Worm (Caenorhabditis elegans) whole organism, L4 larva: ENCODE results near the gene srj-42.

ENCODE experiments used
- D1046.2 ChIP-seq: fragments of 200-800 bp; sonication (Bioruptor generic); IDR thresholded peaks from 2 replicates; pipeline ENCODE4 v1.3.6; 2022; ENCODE audit warnings: missing genetic modification characterization, missing compliant biosample characterization
- F10B5.3 ChIP-seq: sonication (generic microtip); optimal IDR thresholded peaks from 2 replicates; lab custom pipeline; 2016; ENCODE audit warnings: mild to moderate bottlenecking, missing genetic modification characterization, missing compliant biosample characterization
- F26F4.8 ChIP-seq: fragments of 200-800 bp; sonication (Bioruptor generic); conservative IDR thresholded peaks from 2 replicates; pipeline ENCODE4 v1.3.6; 2022; ENCODE audit warnings: missing genetic modification characterization, missing compliant biosample characterization
- F44E2.7 ChIP-seq: fragments of 200-800 bp; sonication (Bioruptor generic); IDR thresholded peaks from 2 replicates; pipeline ENCODE4 v2.1.2; 2022; ENCODE audit warnings: missing genetic modification characterization, missing compliant biosample characterization
- T20F7.1 ChIP-seq: fragments of 200-800 bp; sonication (Bioruptor generic); optimal IDR thresholded peaks from 2 replicates; lab custom pipeline; 2018; ENCODE audit warnings: mild to moderate bottlenecking, missing genetic modification characterization, missing compliant biosample characterization
- Y48G9A.11 ChIP-seq: fragments of 200-800 bp; sonication (Bioruptor generic); IDR thresholded peaks from 2 replicates; pipeline ENCODE4 v1.3.6; 2022; ENCODE audit warnings: missing genetic modification reagents, missing genetic modification characterization, missing compliant biosample characterization
- Y75B8A.6 ChIP-seq: fragments of 200-800 bp; sonication (Bioruptor generic); IDR thresholded peaks from 2 replicates; pipeline ENCODE4 v1.3.6; 2022; ENCODE audit warnings: missing genetic modification reagents, missing genetic modification characterization, missing compliant biosample characterization
- aha-1 ChIP-seq: fragments of 150-350 bp; peaks from one replicate; lab custom pipeline; 2014; ENCODE audit warnings: missing biosample characterization, missing genetic modification characterization
- ceh-20 ChIP-seq: fragments of 200-800 bp; sonication (Bioruptor generic); IDR thresholded peaks from 2 replicates; pipeline ENCODE4 v1.3.6; 2022; ENCODE audit warnings: missing genetic modification reagents, missing genetic modification characterization, missing compliant biosample characterization
- ceh-32 ChIP-seq: sonication (generic microtip); optimal IDR thresholded peaks from 2 replicates; lab custom pipeline; 2016; ENCODE audit warnings: mild to moderate bottlenecking, missing genetic modification characterization, missing compliant biosample characterization; ENCODE audit not compliant: poor library complexity
- ceh-82 ChIP-seq: sonication (generic microtip); optimal IDR thresholded peaks from 2 replicates; lab custom pipeline; 2017; ENCODE audit warnings: missing biosample characterization, missing genetic modification characterization
- cey-2 ChIP-seq: sonication (generic microtip); optimal IDR thresholded peaks from 3 replicates; lab custom pipeline; 2017; ENCODE audit warnings: missing genetic modification characterization, mild to moderate bottlenecking, missing compliant biosample characterization, antibody characterized with exemption, borderline replicate concordance; ENCODE audit not compliant: insufficient read depth
- daf-16 ChIP-seq, 3 experiments: sonication (generic microtip); optimal IDR thresholded peaks; 2 replicates each; lab custom pipeline; 2016 to 2017; ENCODE audit warnings: missing genetic modification characterization in 3 of 3, missing genetic modification reagents in 3 of 3, mild to moderate bottlenecking in 2 of 3, missing compliant biosample characterization in 2 of 3, missing biosample characterization in 1 of 3, moderate library complexity in 1 of 3
- daf-19 ChIP-seq: fragments of 200-800 bp; sonication (Bioruptor generic); conservative IDR thresholded peaks from 2 replicates; pipeline ENCODE4 v1.3.6; 2022; ENCODE audit warnings: missing genetic modification characterization, missing compliant biosample characterization
- dpl-1 ChIP-seq: fragments of 150-350 bp; optimal IDR thresholded peaks from 2 replicates; lab custom pipeline; 2014; ENCODE audit warnings: missing biosample characterization, missing genetic modification reagents, missing genetic modification characterization
- hmg-1.1 ChIP-seq: fragments of 200-800 bp; sonication (Bioruptor generic); IDR thresholded peaks from 2 replicates; pipeline ENCODE4 v1.3.6; 2022; ENCODE audit warnings: missing genetic modification reagents, missing genetic modification characterization, missing compliant biosample characterization
- lim-7 ChIP-seq: fragments of 200-800 bp; sonication (Bioruptor generic); IDR thresholded peaks from 2 replicates; pipeline ENCODE4 v1.3.6; 2022; ENCODE audit warnings: missing genetic modification characterization, missing compliant biosample characterization
- lin-1 ChIP-seq: fragments of 200-800 bp; sonication (Bioruptor generic); IDR thresholded peaks from 2 replicates; pipeline ENCODE4 v1.3.6; 2022; ENCODE audit warnings: missing genetic modification reagents, missing genetic modification characterization, missing compliant biosample characterization
- lin-13 ChIP-seq: fragments of 150-350 bp; optimal IDR thresholded peaks from 2 replicates; lab custom pipeline; 2014; ENCODE audit warnings: missing biosample characterization, missing genetic modification reagents, missing genetic modification characterization
- lin-39 ChIP-seq: fragments of 150-350 bp; optimal IDR thresholded peaks from 2 replicates; lab custom pipeline; 2014; ENCODE audit warnings: missing biosample characterization, missing genetic modification reagents, missing genetic modification characterization
- lir-3 ChIP-seq: sonication (generic microtip); optimal IDR thresholded peaks from 2 replicates; lab custom pipeline; 2016; ENCODE audit warnings: mild to moderate bottlenecking, missing genetic modification characterization, missing compliant biosample characterization
- madf-5 ChIP-seq, 2 experiments: fragments of 200-800 bp; sonication (Bioruptor generic); IDR thresholded peaks; 2 replicates each; pipeline ENCODE4 v1.3.6; 2022; ENCODE audit warnings: missing compliant biosample characterization in 2 of 2, missing genetic modification characterization in 2 of 2
- madf-9 ChIP-seq: fragments of 200-800 bp; sonication (Bioruptor generic); conservative IDR thresholded peaks from 2 replicates; pipeline ENCODE4 v1.3.6; 2022; ENCODE audit warnings: missing genetic modification reagents, missing genetic modification characterization, missing compliant biosample characterization
- mdt-29 ChIP-seq: fragments of 200-800 bp; sonication (Bioruptor generic); IDR thresholded peaks from 2 replicates; pipeline ENCODE4 v1.3.6; 2022; ENCODE audit warnings: missing genetic modification reagents, missing genetic modification characterization, missing compliant biosample characterization
- mep-1 ChIP-seq: fragments of 150-350 bp; sonication (generic microtip); optimal IDR thresholded peaks from 3 replicates; lab custom pipeline; 2014; ENCODE audit warnings: missing biosample characterization, missing genetic modification characterization
- mxl-3 ChIP-seq: fragments of 200-800 bp; sonication (Bioruptor generic); optimal IDR thresholded peaks from 2 replicates; lab custom pipeline; 2018; ENCODE audit warnings: mild to moderate bottlenecking, missing genetic modification characterization, missing compliant biosample characterization
- nhr-42 ChIP-seq: fragments of 200-800 bp; sonication (Bioruptor generic); IDR thresholded peaks from 2 replicates; pipeline ENCODE4 v1.3.6; 2022; ENCODE audit warnings: missing genetic modification characterization, missing compliant biosample characterization
- nhr-48 ChIP-seq: sonication (generic microtip); optimal IDR thresholded peaks from 2 replicates; lab custom pipeline; 2016; ENCODE audit warnings: mild to moderate bottlenecking, missing genetic modification characterization, missing compliant biosample characterization
- nhr-6 ChIP-seq: fragments of 150-350 bp; optimal IDR thresholded peaks from 2 replicates; lab custom pipeline; 2014; ENCODE audit warnings: missing biosample characterization, missing genetic modification characterization
- nhr-76 ChIP-seq: fragments of 150-350 bp; optimal IDR thresholded peaks from 2 replicates; lab custom pipeline; 2014; ENCODE audit warnings: missing biosample characterization, missing genetic modification characterization
- pha-4 ChIP-seq, 2 experiments: fragments of 150-350 bp in 1 of 2; fragments of 200-800 bp in 1 of 2; sonication (Bioruptor generic) in 1 of 2; IDR thresholded peaks in 1 of 2; optimal IDR thresholded peaks in 1 of 2; 2 replicates each; pipeline versions ENCODE4 v1.3.6 to Lab custom; 2014 to 2022; ENCODE audit warnings: missing genetic modification characterization in 2 of 2, missing genetic modification reagents in 2 of 2, missing biosample characterization in 1 of 2, missing compliant biosample characterization in 1 of 2
- set-16 ChIP-seq: fragments of 200-800 bp; sonication (Bioruptor generic); IDR thresholded peaks from 2 replicates; pipeline ENCODE4 v1.3.6; 2022; ENCODE audit warnings: missing genetic modification reagents, missing genetic modification characterization, missing compliant biosample characterization
- snpc-1.2 ChIP-seq: fragments of 200-800 bp; sonication (Bioruptor generic); IDR thresholded peaks from 2 replicates; pipeline ENCODE4 v1.3.6; 2022; ENCODE audit warnings: missing genetic modification reagents, missing genetic modification characterization, missing compliant biosample characterization
- tag-97 ChIP-seq: fragments of 200-800 bp; sonication (Bioruptor generic); IDR thresholded peaks from 2 replicates; pipeline ENCODE4 v1.3.6; 2022; ENCODE audit warnings: missing genetic modification characterization, missing compliant biosample characterization
- unc-130 ChIP-seq: sonication (generic microtip); optimal IDR thresholded peaks from 2 replicates; lab custom pipeline; 2016; ENCODE audit warnings: missing genetic modification reagents, missing genetic modification characterization, missing compliant biosample characterization
- unc-62 ChIP-seq, 3 experiments: fragments of 150-350 bp in 1 of 3; sonication (generic microtip); optimal IDR thresholded peaks in 2 of 3; peaks in 1 of 3; 1 replicate in 1 of 3; 2 replicates in 2 of 3; lab custom pipeline; 2014 to 2017; ENCODE audit warnings: missing biosample characterization in 3 of 3, missing genetic modification characterization in 3 of 3, missing genetic modification reagents in 3 of 3, missing genotype in 1 of 3
- vab-7 ChIP-seq: fragments of 200-800 bp; sonication (Bioruptor generic); IDR thresholded peaks from 2 replicates; pipeline ENCODE4 v1.3.6; 2022; ENCODE audit warnings: missing genetic modification reagents, missing genetic modification characterization, missing compliant biosample characterization
- ztf-7 ChIP-seq: fragments of 150-350 bp; optimal IDR thresholded peaks from 2 replicates; lab custom pipeline; 2014; ENCODE audit warnings: missing biosample characterization, missing genetic modification characterization

srj-42 gene

ce11 chrIV:15252157-15252556 is at the start of gene srj-42:
Gene srj-42 (minus strand): TSS chrIV:15252257.
- TF ChIP-seq ceh-82 (no peak), dpl-1 (GFP tag; lab: Kevin White, UChicago) (no peak), F10B5.3 (tag; lab: Kevin White, UChicago) (no peak), lin-39 (tag; lab: Kevin White, UChicago) (no peak), ztf-7 (tag; lab: Kevin White, UChicago) (no peak), D1046.2 (no peak), madf-9 (no peak), Y48G9A.11 (GFP tag; lab: Robert Waterston, UW) (no peak), mxl-3 (GFP tag; lab: Kevin White, UChicago) (no peak), tag-97 (GFP tag; lab: Robert Waterston, UW) (no peak), mep-1 (tag; lab: Kevin White, UChicago) (no peak), ceh-20 (GFP tag; lab: Robert Waterston, UW) (no peak), lin-1 (GFP tag; lab: Robert Waterston, UW) (no peak), F26F4.8 (GFP tag; lab: Robert Waterston, UW) (no peak), daf-16 (GFP tag; optimal IDR thresholded peaks at IDR 0.05; lab: Kevin White, UChicago) (no peak), daf-16 (tag; optimal IDR thresholded peaks at IDR 0.05; lab: Kevin White, UChicago) (no peak), nhr-6 (tag; lab: Kevin White, UChicago) (no peak), hmg-1.1 (GFP tag; lab: Robert Waterston, UW) (no peak), ceh-32 (tag; lab: Kevin White, UChicago) (no peak)
- TF ChIP-seq, all 104 proteins: peak for 0

ce11 chrIV:15300041-15300440 is 48.0 kb upstream of the srj-42 start:
- TF ChIP-seq nhr-76 (tag; lab: Kevin White, UChicago) = no peak
- TF ChIP-seq unc-62 (GFP tag; optimal IDR thresholded peaks at IDR 0.05 in 1 of 2; lab: Kevin White, UChicago) = peak in 1 of 2 experiments; percentile 72
- TF ChIP-seq unc-62 (tag; optimal IDR thresholded peaks at IDR 0.05; lab: Kevin White, UChicago) = no peak
- TF ChIP-seq cey-2 (tag; lab: Kevin White, UChicago) = no peak
- TF ChIP-seq daf-16 (GFP tag; optimal IDR thresholded peaks at IDR 0.05; lab: Kevin White, UChicago) = no peak
- TF ChIP-seq daf-16 (tag; optimal IDR thresholded peaks at IDR 0.05; lab: Kevin White, UChicago) = no peak

- TF ChIP-seq snpc-1.2 (GFP tag; lab: Robert Waterston, UW) = 0 out of 2 replicates have a peak, but pooled peaks have one; percentile 53
- no peak for TF ChIP-seq lin-13 (GFP tag; lab: Kevin White, UChicago)
- TF ChIP-seq vab-7 = no peak
Observed at ce11 chrIV:15294040-15294439, 42.0 kb upstream of the srj-42 start, which contains the start of gene Y73F8A.10. Gene Y73F8A.10 (plus strand): TSS chrIV:15294340.

- TF ChIP-seq aha-1 (tag; lab: Kevin White, UChicago) = peak; percentile 33
- TF ChIP-seq lim-7 = no peak
Observed at ce11 chrIV:15291607-15292006, 39.5 kb upstream of the srj-42 start, which contains the start of gene pqn-91. Gene pqn-91 (plus strand): TSS chrIV:15291907.

ce11 chrIV:15291162-15291561 is 39.1 kb upstream of the srj-42 start, which contains the start of gene pqn-90:
Gene pqn-90 (minus strand): TSS chrIV:15291262.
- TF ChIP-seq Y48G9A.11 (GFP tag; lab: Robert Waterston, UW) = no peak
- TF ChIP-seq mdt-29 (GFP tag; lab: Robert Waterston, UW) = no peak
- peak; percentile 26 for TF ChIP-seq aha-1 (tag; lab: Kevin White, UChicago)
- TF ChIP-seq, all 104 proteins: peak for 1

- TF ChIP-seq Y75B8A.6 (GFP tag; lab: Robert Waterston, UW) = no peak
- TF ChIP-seq pha-4 (GFP tag; IDR thresholded peaks at IDR 0.05; lab: Robert Waterston, UW) = peak; percentile 82
- TF ChIP-seq pha-4 (tag; optimal IDR thresholded peaks at IDR 0.05; lab: Kevin White, UChicago) = no peak
- TF ChIP-seq F26F4.8 (GFP tag; lab: Robert Waterston, UW) = 0 out of 2 replicates have a peak, but pooled peaks have one; percentile 21
- TF ChIP-seq madf-5 (GFP tag; IDR thresholded peaks at IDR 0.05; lab: Robert Waterston, UW) = peak; percentile 32 to 68; a peak in 2 of 4 replicates
- TF ChIP-seq nhr-48 (tag; lab: Kevin White, UChicago) = no peak
- TF ChIP-seq lir-3 (tag; lab: Kevin White, UChicago) = peak; percentile 5
- TF ChIP-seq daf-16 (GFP tag; optimal IDR thresholded peaks at IDR 0.05; lab: Kevin White, UChicago) = peak in 1 of 2 experiments; percentile 49
- TF ChIP-seq daf-16 (tag; optimal IDR thresholded peaks at IDR 0.05; lab: Kevin White, UChicago) = no peak
- TF ChIP-seq T20F7.1 (GFP tag; lab: Kevin White, UChicago) = no peak
- TF ChIP-seq snpc-1.2 (GFP tag; lab: Robert Waterston, UW) = peak; percentile 98
- 0 out of 2 replicates have a peak, but pooled peaks have one; percentile 50 for TF ChIP-seq F44E2.7 (GFP tag; lab: Robert Waterston, UW)
- peak; percentile 95 for TF ChIP-seq aha-1 (tag; lab: Kevin White, UChicago)
- 0 out of 2 replicates have a peak, but pooled peaks have one; percentile 24 for TF ChIP-seq nhr-42 (GFP tag; lab: Robert Waterston, UW)
- peak; percentile 50 for TF ChIP-seq daf-19 (GFP tag; lab: Robert Waterston, UW)
- no peak for TF ChIP-seq set-16
- TF ChIP-seq unc-130 (GFP tag; lab: Kevin White, UChicago) = peak; percentile 12
Observed at ce11 chrIV:15289508-15289907, 37.5 kb upstream of the srj-42 start.
